Worm (Caenorhabditis elegans): ENCODE data around the gene nfyb-1.

Gene nfyb-1

ce11 chrII:437279-437678 lies 29.9 kb downstream of the nfyb-1 start:
- TF ChIP-seq ref-1 (GFP tag; conservative IDR thresholded peaks at IDR 0.05) (no peak), tab-1 (GFP tag; IDR thresholded peaks at IDR 0.05) (no peak), cog-1 (tag; optimal IDR thresholded peaks at IDR 0.05) (no peak), ztf-29 (GFP tag; IDR thresholded peaks at IDR 0.05) (no peak), ztf-23 (GFP tag; IDR thresholded peaks at IDR 0.05) (no peak)

ce11 chrII:423086-423485 lies 44.1 kb downstream of the nfyb-1 start, which contains the start of gene C24H12.8:
Gene C24H12.8 (minus strand): TSS chrII:423186.
- TF ChIP-seq med-1 (GFP tag; optimal IDR thresholded peaks at IDR 0.05; ENCODE audit: insufficient read depth) = no peak
- no peak for TF ChIP-seq T22C8.4 (GFP tag; IDR thresholded peaks at IDR 0.05)
- no peak for TF ChIP-seq flt-1 (GFP tag; IDR thresholded peaks at IDR 0.05)
- no peak for TF ChIP-seq tab-1 (GFP tag; IDR thresholded peaks at IDR 0.05)
- no peak for TF ChIP-seq ztf-23 (GFP tag; IDR thresholded peaks at IDR 0.05)
- TF ChIP-seq klf-2 (GFP tag; conservative IDR thresholded peaks at IDR 0.05) = no peak
- no peak for TF ChIP-seq ref-1 (GFP tag; conservative IDR thresholded peaks at IDR 0.05)
- TF ChIP-seq cog-1 (tag; optimal IDR thresholded peaks at IDR 0.05) = no peak
- no peak for TF ChIP-seq ztf-29 (GFP tag; IDR thresholded peaks at IDR 0.05)

- no peak for TF ChIP-seq T22C8.4 (GFP tag; IDR thresholded peaks at IDR 0.05)
- TF ChIP-seq flt-1 (GFP tag; IDR thresholded peaks at IDR 0.05) = no peak
- TF ChIP-seq med-1 (GFP tag; optimal IDR thresholded peaks at IDR 0.05; ENCODE audit: insufficient read depth) = no peak
- TF ChIP-seq ztf-23 (GFP tag; IDR thresholded peaks at IDR 0.05) = no peak
- no peak for TF ChIP-seq klf-2 (GFP tag; conservative IDR thresholded peaks at IDR 0.05)
- TF ChIP-seq cog-1 (tag; optimal IDR thresholded peaks at IDR 0.05) = no peak
- no peak for TF ChIP-seq tab-1 (GFP tag; IDR thresholded peaks at IDR 0.05)
- no peak for TF ChIP-seq ztf-29 (GFP tag; IDR thresholded peaks at IDR 0.05)
- no peak for TF ChIP-seq ref-1 (GFP tag; conservative IDR thresholded peaks at IDR 0.05)
Measured at ce11 chrII:418782-419181, 48.4 kb downstream of the nfyb-1 start, which contains the start of gene C24H12.6. Gene C24H12.6 (minus strand): TSS chrII:418882.

ce11 chrII:416808-417207 lies 50.4 kb downstream of the nfyb-1 start:
- TF ChIP-seq ztf-23 (GFP tag; IDR thresholded peaks at IDR 0.05) = peak; percentile 73
- TF ChIP-seq tab-1 (GFP tag; IDR thresholded peaks at IDR 0.05) = peak; percentile 57; the same call in 1 of the 2 replicates
- peak; percentile 78; the same call in 1 of the 2 replicates for TF ChIP-seq flt-1 (GFP tag; IDR thresholded peaks at IDR 0.05)

All from whole organism, midembryonic.